Fruit fly (Drosophila melanogaster): ENCODE results near the gene Sfp84E.
A peak's percentile ranks its signal among the peaks of the same experiment; 100 is the strongest.

Gene Sfp84E

DNA sequence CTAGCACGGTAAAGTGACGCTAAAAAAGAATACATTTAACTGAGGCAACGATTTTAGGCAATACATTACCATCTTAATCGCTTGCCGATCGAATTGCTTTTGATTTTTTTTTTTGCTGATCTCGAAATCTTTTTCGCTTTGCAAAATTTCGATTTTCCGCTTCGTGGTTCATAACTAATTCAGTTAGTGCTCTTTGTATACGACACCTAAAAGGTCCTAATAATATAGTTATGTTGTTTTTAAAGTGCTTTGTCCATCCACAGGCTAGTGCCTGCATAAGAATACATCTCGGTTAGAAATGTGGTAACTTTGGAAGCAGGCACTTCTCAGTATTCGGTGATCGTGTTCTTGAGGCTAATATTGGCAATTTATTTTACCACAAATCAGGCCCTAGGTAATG, at the start of gene Sfp84E:
TSS of gene Sfp84E (minus strand) at position 101 of the 400 bp plus-strand sequence.
- TF ChIP-seq CG4424 (GFP tag; optimal IDR thresholded peaks at IDR 0.05), result no peak
- no peak for TF ChIP-seq NC2α (GFP tag; optimal IDR thresholded peaks at IDR 0.05)
- no peak for TF ChIP-seq br (optimal IDR thresholded peaks at IDR 0.05)
- no peak for TF ChIP-seq D19B (GFP tag; optimal IDR thresholded peaks at IDR 0.05)
- no peak for TF ChIP-seq CG18764 (GFP tag; optimal IDR thresholded peaks at IDR 0.05)
- no peak for TF ChIP-seq CG10959 (GFP tag; IDR thresholded peaks at IDR 0.05)
- no peak for TF ChIP-seq CG14667 (GFP tag; IDR thresholded peaks at IDR 0.05)
- TF ChIP-seq onecut (GFP tag; IDR thresholded peaks at IDR 0.05), result no peak
- no peak for TF ChIP-seq row (GFP tag; IDR thresholded peaks at IDR 0.05)
- TF ChIP-seq CG13287 (GFP tag; IDR thresholded peaks at IDR 0.05; ENCODE audit: partially characterized antibody), result no peak
- TF ChIP-seq sug (tag; optimal IDR thresholded peaks at IDR 0.05), result no peak
- no peak for TF ChIP-seq CG2120 (GFP tag; optimal IDR thresholded peaks at IDR 0.05)
- TF ChIP-seq CG33213 (GFP tag; optimal IDR thresholded peaks at IDR 0.05), result no peak

- no peak for TF ChIP-seq Med (GFP tag)
- no peak for TF ChIP-seq E2f2 (GFP tag; IDR thresholded peaks at IDR 0.05)
- TF ChIP-seq bigmax (GFP tag; optimal IDR thresholded peaks at IDR 0.05), result no peak
- TF ChIP-seq sim (GFP tag; IDR thresholded peaks at IDR 0.05), result no peak
- TF ChIP-seq CG30431 (GFP tag; optimal IDR thresholded peaks at IDR 0.05), result no peak
- TF ChIP-seq Rfx (GFP tag; IDR thresholded peaks at IDR 0.05), result 0 out of 2 replicates have a peak, but pooled peaks have one; percentile 10
- TF ChIP-seq D19A (tag; optimal IDR thresholded peaks at IDR 0.05), result peak; percentile 82
- no peak for TF ChIP-seq Spps (tag; optimal IDR thresholded peaks at IDR 0.05)
- no peak for TF ChIP-seq HLH54F (GFP tag; optimal IDR thresholded peaks at IDR 0.05)
- no peak for TF ChIP-seq CG14014 (GFP tag; IDR thresholded peaks at IDR 0.05)
- TF ChIP-seq corto (GFP tag; optimal IDR thresholded peaks at IDR 0.05), result peak; percentile 23
- TF ChIP-seq NFAT (GFP tag; IDR thresholded peaks at IDR 0.05), result no peak
- TF ChIP-seq gem (tag; optimal IDR thresholded peaks at IDR 0.05), result peak; percentile 32
- no peak for TF ChIP-seq ftz-f1 (GFP tag; optimal IDR thresholded peaks at IDR 0.05)
- TF ChIP-seq ind (GFP tag; optimal IDR thresholded peaks at IDR 0.05), result no peak
- no peak for TF ChIP-seq sr (GFP tag; IDR thresholded peaks at IDR 0.05)
- no peak for TF ChIP-seq CG1832 (GFP tag; optimal IDR thresholded peaks at IDR 0.05)
- TF ChIP-seq CG8359 (GFP tag; optimal IDR thresholded peaks at IDR 0.05; ENCODE audit: borderline replicate concordance), result no peak
- TF ChIP-seq NfI (GFP tag; optimal IDR thresholded peaks at IDR 0.05), result no peak
- no peak for TF ChIP-seq org-1 (GFP tag; optimal IDR thresholded peaks at IDR 0.05)
- no peak for TF ChIP-seq Sox100B (GFP tag; optimal IDR thresholded peaks at IDR 0.05)
- no peak for TF ChIP-seq en (GFP tag; optimal IDR thresholded peaks at IDR 0.05)
- no peak for TF ChIP-seq CG33213 (GFP tag; optimal IDR thresholded peaks at IDR 0.05)
- peak; percentile 66 for TF ChIP-seq lbe (GFP tag; optimal IDR thresholded peaks at IDR 0.05)
- TF ChIP-seq CG13287 (GFP tag; IDR thresholded peaks at IDR 0.05; ENCODE audit: partially characterized antibody), result no peak
- TF ChIP-seq dmrt11E (tag; optimal IDR thresholded peaks at IDR 0.05), result no peak
- no peak for TF ChIP-seq CG17385 (GFP tag; optimal IDR thresholded peaks at IDR 0.05)
- no peak for TF ChIP-seq hth (optimal IDR thresholded peaks at IDR 0.05)
- TF ChIP-seq CG3065 (GFP tag; optimal IDR thresholded peaks at IDR 0.05), result no peak
- no peak for TF ChIP-seq crp (GFP tag; optimal IDR thresholded peaks at IDR 0.05)
Measured at dm6 chr3R:8029496-8030013, 49.4 kb upstream of the Sfp84E start, which contains the start of gene ImpE3. Gene ImpE3 (minus strand): TSS chr3R:8029546.
